Worm (Caenorhabditis elegans): ENCODE data around the gene C27D8.3.

DNA sequence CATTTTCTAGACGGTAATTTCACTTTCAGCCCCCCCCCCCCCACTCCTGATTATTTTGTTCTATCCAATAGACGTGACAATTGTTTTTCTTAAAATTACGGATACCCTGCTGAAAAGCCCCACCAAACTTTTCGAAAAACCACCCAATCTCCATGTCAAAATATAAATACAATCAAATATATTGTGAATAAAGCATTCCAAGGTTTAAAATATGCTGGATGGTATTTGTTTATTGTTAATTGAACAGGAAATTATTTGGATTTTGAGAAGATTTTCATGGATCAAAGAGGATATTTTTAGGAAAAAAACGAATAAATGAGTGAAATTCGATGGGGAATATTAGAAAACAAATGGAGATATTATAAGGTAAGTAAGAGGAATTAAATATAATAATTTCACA is 7.7 kb downstream of the C27D8.3 start, which contains the start of gene C27D8.4:
- TF ChIP-seq unc-62 (GFP tag; optimal IDR thresholded peaks at IDR 0.05) (no peak), lin-13 (tag; optimal IDR thresholded peaks at IDR 0.05) (no peak), unc-39 (tag; optimal IDR thresholded peaks at IDR 0.05) (no peak), lsy-2 (tag; optimal IDR thresholded peaks at IDR 0.05) (no peak), mep-1 (tag; optimal IDR thresholded peaks at IDR 0.05) (no peak), pha-4 (tag; optimal IDR thresholded peaks at IDR 0.05) (no peak), snpc-4 (tag; optimal IDR thresholded peaks at IDR 0.05) (no peak), mab-5 (tag; optimal IDR thresholded peaks at IDR 0.05) (no peak), elt-3 (tag; optimal IDR thresholded peaks at IDR 0.05) (no peak), cnd-1 (tag; optimal IDR thresholded peaks at IDR 0.05) (no peak), blmp-1 (tag; optimal IDR thresholded peaks at IDR 0.05) (no peak), sptf-1 (tag; optimal IDR thresholded peaks at IDR 0.05) (no peak), nhr-28 (tag; optimal IDR thresholded peaks at IDR 0.05) (no peak), nhr-12 (tag; optimal IDR thresholded peaks at IDR 0.05) (no peak)

All from whole organism, mixed stage, embryonic.